Worm (Caenorhabditis elegans) whole organism, midembryonic: ENCODE measurements around the gene sre-14.

Source experiments
- T22C8.4 ChIP-seq: fragments of 200-800 bp; sonication (Bioruptor generic); IDR thresholded peaks from 2 replicates; pipeline ENCODE4 v1.3.6; 2022; ENCODE audit warnings: missing genetic modification characterization, missing compliant biosample characterization
- cog-1 ChIP-seq: sonication (generic microtip); optimal IDR thresholded peaks from 2 replicates; lab custom pipeline; 2016; ENCODE audit warnings: missing genetic modification characterization, missing compliant biosample characterization
- ref-1 ChIP-seq: fragments of 200-800 bp; sonication (Bioruptor generic); conservative IDR thresholded peaks from 2 replicates; pipeline ENCODE4 v1.3.6; 2022; ENCODE audit warnings: missing genetic modification reagents, missing genetic modification characterization, missing compliant biosample characterization
- tab-1 ChIP-seq: fragments of 200-800 bp; sonication (Bioruptor generic); IDR thresholded peaks from 2 replicates; pipeline ENCODE4 v1.3.6; 2022; ENCODE audit warnings: missing genetic modification characterization, missing compliant biosample characterization
- ztf-29 ChIP-seq: fragments of 200-800 bp; sonication (Bioruptor generic); IDR thresholded peaks from 2 replicates; pipeline ENCODE4 v1.3.6; 2022; ENCODE audit warnings: missing genetic modification reagents, missing genetic modification characterization, missing compliant biosample characterization

DNA sequence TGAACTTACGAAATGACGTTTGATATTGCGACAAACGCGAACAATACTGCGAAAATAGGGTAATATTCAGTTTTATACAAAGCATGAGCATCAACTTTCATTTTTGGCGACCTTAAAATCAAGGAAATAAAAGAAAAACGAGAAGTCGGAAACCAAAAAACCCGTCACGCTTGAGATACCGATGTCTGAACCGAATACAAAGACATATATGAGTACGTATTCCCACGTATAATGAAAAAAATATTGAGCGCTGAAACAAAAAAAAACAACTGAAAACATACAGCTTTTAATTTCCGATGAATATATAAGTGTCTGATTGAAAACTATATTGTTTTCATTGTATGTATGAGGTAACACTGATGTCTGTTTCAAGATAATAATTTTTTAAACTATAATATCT is 31.6 kb downstream of the sre-14 start, which contains the start of gene sre-18:
- TF ChIP-seq T22C8.4 (no peak), ref-1 (GFP tag; lab: Robert Waterston, UW) (no peak), cog-1 (tag; lab: Kevin White, UChicago) (no peak), tab-1 (GFP tag; lab: Robert Waterston, UW) (no peak), ztf-29 (GFP tag; lab: Robert Waterston, UW) (no peak)
